Worm (Caenorhabditis elegans) whole organism, L1 larva: ENCODE results near the gene nifk-1.
A peak's percentile ranks its signal among the peaks of the same experiment; 100 is the strongest.

Experiments
- C04F5.9 ChIP-seq: sonication (generic microtip); optimal IDR thresholded peaks from 2 replicates; lab custom pipeline; 2016; ENCODE audit warnings: missing genetic modification characterization, missing compliant biosample characterization
- C16A3.4 ChIP-seq: fragments of 150-350 bp; optimal IDR thresholded peaks from 2 replicates; lab custom pipeline; 2014; ENCODE audit warnings: missing biosample characterization, missing genetic modification characterization
- C34B4.2 ChIP-seq: sonication (generic microtip); optimal IDR thresholded peaks from 2 replicates; lab custom pipeline; 2017; ENCODE audit warnings: mild to moderate bottlenecking, missing genetic modification characterization, missing compliant biosample characterization
- F16B12.6 ChIP-seq: fragments of 150-350 bp; optimal IDR thresholded peaks from 2 replicates; lab custom pipeline; 2014; ENCODE audit warnings: missing biosample characterization, missing genetic modification characterization
- ceh-63 ChIP-seq: fragments of 200-800 bp; sonication (Bioruptor generic); optimal IDR thresholded peaks from 2 replicates; lab custom pipeline; 2018; ENCODE audit warnings: mild to moderate bottlenecking, missing genetic modification characterization, missing compliant biosample characterization
- ceh-88 ChIP-seq: fragments of 200-800 bp; sonication (Bioruptor generic); IDR thresholded peaks from 2 replicates; pipeline ENCODE4 v1.3.6; 2022; ENCODE audit warnings: missing genetic modification characterization, missing compliant biosample characterization
- ces-1 ChIP-seq: fragments of 150-350 bp; optimal IDR thresholded peaks from 2 replicates; lab custom pipeline; 2014; ENCODE audit warnings: missing biosample characterization, missing genetic modification reagents, missing genetic modification characterization
- dsc-1 ChIP-seq: sonication (generic microtip); optimal IDR thresholded peaks from 2 replicates; lab custom pipeline; 2016; ENCODE audit warnings: mild to moderate bottlenecking, missing genetic modification characterization, missing compliant biosample characterization
- efl-1 ChIP-seq, 4 experiments: fragments of 150-350 bp; optimal IDR thresholded peaks in 3 of 4; peaks in 1 of 4; 1 replicate in 1 of 4; 2 replicates in 3 of 4; lab custom pipeline; 2014; ENCODE audit warnings: missing biosample characterization in 2 of 4, missing genetic modification characterization in 2 of 4, missing genetic modification reagents in 2 of 4
- egl-13 ChIP-seq: sonication (generic microtip); optimal IDR thresholded peaks from 2 replicates; lab custom pipeline; 2016; ENCODE audit warnings: missing genotype, missing genetic modification reagents, missing genetic modification characterization, missing compliant biosample characterization
- elt-2 ChIP-seq: sonication (generic microtip); optimal IDR thresholded peaks from 2 replicates; lab custom pipeline; 2016; ENCODE audit warnings: missing genetic modification characterization, mild to moderate bottlenecking, inconsistent platforms, missing compliant biosample characterization, missing genetic modification reagents
- fkh-4 ChIP-seq: sonication (generic microtip); optimal IDR thresholded peaks from 2 replicates; lab custom pipeline; 2016; ENCODE audit warnings: missing compliant biosample characterization, missing genetic modification characterization, borderline replicate concordance
- fkh-8 ChIP-seq: sonication (generic microtip); optimal IDR thresholded peaks from 2 replicates; lab custom pipeline; 2016; ENCODE audit warnings: mild to moderate bottlenecking, missing genetic modification characterization, missing compliant biosample characterization
- hlh-4 ChIP-seq: sonication (generic microtip); optimal IDR thresholded peaks from 2 replicates; lab custom pipeline; 2016; ENCODE audit warnings: mild to moderate bottlenecking, missing genetic modification characterization, missing compliant biosample characterization
- jun-1 ChIP-seq: fragments of 150-350 bp; optimal IDR thresholded peaks from 2 replicates; lab custom pipeline; 2014; ENCODE audit warnings: missing biosample characterization, missing genetic modification reagents, missing genetic modification characterization
- lin-13 ChIP-seq: fragments of 150-350 bp; optimal IDR thresholded peaks from 2 replicates; lab custom pipeline; 2014; ENCODE audit warnings: missing biosample characterization, missing genetic modification reagents, missing genetic modification characterization
- lin-14 ChIP-seq: fragments of 200-800 bp; sonication (Bioruptor generic); optimal IDR thresholded peaks from 2 replicates; lab custom pipeline; 2018; ENCODE audit warnings: mild to moderate bottlenecking, missing genetic modification characterization, moderate library complexity, missing compliant biosample characterization
- lin-35 ChIP-seq, 2 experiments: fragments of 150-350 bp; optimal IDR thresholded peaks; 2 replicates each; lab custom pipeline; 2014; ENCODE audit warnings: missing biosample characterization in 2 of 2, missing genetic modification characterization in 2 of 2, missing genetic modification reagents in 2 of 2
- lin-39 ChIP-seq: fragments of 150-350 bp; optimal IDR thresholded peaks from 2 replicates; lab custom pipeline; 2014; ENCODE audit warnings: missing biosample characterization, missing genetic modification reagents, missing genetic modification characterization
- lir-3 ChIP-seq: sonication (generic microtip); optimal IDR thresholded peaks from 2 replicates; lab custom pipeline; 2016; ENCODE audit warnings: mild to moderate bottlenecking, missing genetic modification characterization, moderate library complexity, missing compliant biosample characterization; ENCODE audit not compliant: poor library complexity
- mab-9 ChIP-seq: fragments of 200-800 bp; sonication (Bioruptor generic); IDR thresholded peaks from 2 replicates; pipeline ENCODE4 v1.3.6; 2022; ENCODE audit warnings: missing genetic modification reagents, missing genetic modification characterization, missing compliant biosample characterization
- mdl-1 ChIP-seq, 2 experiments: fragments of 150-350 bp; optimal IDR thresholded peaks; 2 replicates each; lab custom pipeline; 2014 to 2017; ENCODE audit warnings: missing biosample characterization in 2 of 2, missing genetic modification characterization in 2 of 2, inconsistent platforms in 1 of 2
- mef-2 ChIP-seq: fragments of 150-350 bp; optimal IDR thresholded peaks from 2 replicates; lab custom pipeline; 2014; ENCODE audit warnings: missing biosample characterization, missing genetic modification characterization
- nhr-11 ChIP-seq: fragments of 150-350 bp; optimal IDR thresholded peaks from 2 replicates; lab custom pipeline; 2014; ENCODE audit warnings: missing biosample characterization, missing genetic modification characterization
- nhr-12 ChIP-seq: sonication (generic microtip); optimal IDR thresholded peaks from 2 replicates; lab custom pipeline; 2017; ENCODE audit warnings: missing biosample characterization, missing genetic modification characterization
- nhr-20 ChIP-seq: sonication (generic microtip); optimal IDR thresholded peaks from 2 replicates; lab custom pipeline; 2016; ENCODE audit warnings: mild to moderate bottlenecking, missing genetic modification characterization, missing compliant biosample characterization
- nhr-237 ChIP-seq: fragments of 150-350 bp; optimal IDR thresholded peaks from 2 replicates; lab custom pipeline; 2014; ENCODE audit warnings: missing biosample characterization, missing genetic modification characterization
- nhr-28 ChIP-seq: fragments of 150-350 bp; optimal IDR thresholded peaks from 2 replicates; lab custom pipeline; 2014; ENCODE audit warnings: missing biosample characterization, missing genetic modification characterization
- nhr-47 ChIP-seq: sonication (generic microtip); optimal IDR thresholded peaks from 2 replicates; lab custom pipeline; 2016; ENCODE audit warnings: mild to moderate bottlenecking, missing genetic modification characterization, moderate library complexity, missing compliant biosample characterization
- nhr-90 ChIP-seq: sonication (generic microtip); optimal IDR thresholded peaks from 2 replicates; lab custom pipeline; 2016; ENCODE audit warnings: mild to moderate bottlenecking, missing genetic modification characterization, missing compliant biosample characterization; ENCODE audit not compliant: poor library complexity
- pag-3 ChIP-seq: sonication (generic microtip); optimal IDR thresholded peaks from 2 replicates; lab custom pipeline; 2017; ENCODE audit warnings: missing genetic modification characterization, mild to moderate bottlenecking, missing compliant biosample characterization, antibody characterized with exemption, borderline replicate concordance; ENCODE audit not compliant: insufficient read depth
- pax-3 ChIP-seq: fragments of 200-800 bp; sonication (Bioruptor generic); optimal IDR thresholded peaks from 2 replicates; lab custom pipeline; 2018; ENCODE audit warnings: mild to moderate bottlenecking, missing genetic modification characterization, moderate library complexity, missing compliant biosample characterization
- pqm-1 ChIP-seq: sonication (generic microtip); optimal IDR thresholded peaks from 3 replicates; lab custom pipeline; 2017; ENCODE audit warnings: missing biosample characterization, missing genetic modification characterization
- rnt-1 ChIP-seq: sonication (generic microtip); optimal IDR thresholded peaks from 2 replicates; lab custom pipeline; 2016; ENCODE audit warnings: mild to moderate bottlenecking, missing genetic modification characterization, moderate library complexity, missing compliant biosample characterization
- skn-1 ChIP-seq: fragments of 150-350 bp; optimal IDR thresholded peaks from 2 replicates; lab custom pipeline; 2014; ENCODE audit warnings: missing biosample characterization, missing genetic modification characterization
- snpc-4 ChIP-seq: fragments of 150-350 bp; optimal IDR thresholded peaks from 2 replicates; lab custom pipeline; 2014; ENCODE audit warnings: missing biosample characterization, missing genetic modification characterization
- snu-23 ChIP-seq: sonication (generic microtip); optimal IDR thresholded peaks from 2 replicates; lab custom pipeline; 2016; ENCODE audit warnings: missing genetic modification characterization, missing compliant biosample characterization
- sox-4 ChIP-seq: sonication (generic microtip); optimal IDR thresholded peaks from 2 replicates; lab custom pipeline; 2016; ENCODE audit warnings: missing genetic modification characterization, missing compliant biosample characterization
- sup-37 ChIP-seq: fragments of 200-800 bp; sonication (Bioruptor generic); optimal IDR thresholded peaks from 2 replicates; lab custom pipeline; 2018; ENCODE audit warnings: mild to moderate bottlenecking, missing genetic modification characterization, missing compliant biosample characterization
- unc-62 ChIP-seq: fragments of 150-350 bp; optimal IDR thresholded peaks from 2 replicates; lab custom pipeline; 2014; ENCODE audit warnings: missing biosample characterization, missing genetic modification reagents, missing genetic modification characterization
- unc-98 ChIP-seq: fragments of 200-800 bp; sonication (Bioruptor generic); IDR thresholded peaks from 2 replicates; pipeline ENCODE4 v1.3.6; 2022; ENCODE audit warnings: missing genetic modification characterization, missing compliant biosample characterization
- zip-4 ChIP-seq: fragments of 200-800 bp; sonication (Bioruptor generic); optimal IDR thresholded peaks from 2 replicates; lab custom pipeline; 2018; ENCODE audit warnings: mild to moderate bottlenecking, missing genetic modification characterization, moderate library complexity, missing compliant biosample characterization

nifk-1 gene

ce11 chrIII:4671949-4672348 lies 21.2 kb downstream of the nifk-1 start, which contains the start of gene srg-13:
Gene srg-13 (plus strand): TSS chrIII:4672249.
- TF ChIP-seq snu-23 (GFP tag; lab: Kevin White, UChicago) (no peak), pax-3 (tag; lab: Kevin White, UChicago) (no peak), nhr-20 (tag; lab: Kevin White, UChicago) (no peak), C16A3.4 (no peak), nhr-28 (tag; lab: Kevin White, UChicago) (no peak), nhr-12 (tag; lab: Kevin White, UChicago) (no peak), fkh-8 (tag; lab: Kevin White, UChicago) (no peak), fkh-4 (tag; lab: Kevin White, UChicago) (no peak), ces-1 (GFP tag; lab: Kevin White, UChicago) (no peak), dsc-1 (tag; lab: Kevin White, UChicago) (no peak), lir-3 (tag; lab: Kevin White, UChicago) (no peak)

ce11 chrIII:4671491-4671890 lies 21.6 kb downstream of the nifk-1 start, which contains the start of gene T23F11.11:
Gene T23F11.11 (minus strand): TSS chrIII:4671591.
- TF ChIP-seq nhr-90 (tag; lab: Kevin White, UChicago), result no peak
- no peak for TF ChIP-seq nhr-11
- TF ChIP-seq C34B4.2 (tag; lab: Kevin White, UChicago), result no peak
- TF ChIP-seq zip-4 (GFP tag; lab: Kevin White, UChicago), result no peak
- no peak for TF ChIP-seq lin-13 (GFP tag; lab: Kevin White, UChicago)
- TF ChIP-seq C04F5.9 (tag; lab: Kevin White, UChicago), result no peak
- no peak for TF ChIP-seq jun-1 (tag; lab: Kevin White, UChicago)
- TF ChIP-seq nhr-47, result no peak
- TF ChIP-seq snpc-4, result no peak
- TF ChIP-seq nhr-237 (tag; lab: Kevin White, UChicago), result no peak
- TF ChIP-seq sup-37, result no peak
- no peak for TF ChIP-seq unc-98 (GFP tag; lab: Robert Waterston, UW)
- no peak for TF ChIP-seq skn-1 (tag; lab: Kevin White, UChicago)
- TF ChIP-seq ceh-88 (GFP tag; lab: Robert Waterston, UW), result no peak
- no peak for TF ChIP-seq lir-3 (tag; lab: Kevin White, UChicago)
- TF ChIP-seq unc-62 (GFP tag; lab: Kevin White, UChicago), result no peak
- no peak for TF ChIP-seq egl-13 (tag; lab: Kevin White, UChicago)

- peak; percentile 46 for TF ChIP-seq elt-2 (tag; lab: Kevin White, UChicago)
- peak in 1 of 2 experiments; percentile 20 for TF ChIP-seq lin-35 (GFP tag; optimal IDR thresholded peaks at IDR 0.05; lab: Kevin White, UChicago)
- TF ChIP-seq pqm-1, result peak; percentile 25
- no peak for TF ChIP-seq hlh-4 (tag; lab: Kevin White, UChicago)
- TF ChIP-seq ceh-63 (GFP tag; lab: Kevin White, UChicago), result no peak
- no peak for TF ChIP-seq F16B12.6 (tag; lab: Kevin White, UChicago)
- no peak for TF ChIP-seq nhr-237 (tag; lab: Kevin White, UChicago)
- TF ChIP-seq mef-2 (tag; lab: Kevin White, UChicago), result no peak
- TF ChIP-seq fkh-4 (tag; lab: Kevin White, UChicago), result no peak
- TF ChIP-seq pag-3, result no peak
- no peak for TF ChIP-seq efl-1 (optimal IDR thresholded peaks at IDR 0.05; lab: Kevin White, UChicago)
- TF ChIP-seq efl-1 (GFP tag; optimal IDR thresholded peaks at IDR 0.05 in 1 of 2; lab: Kevin White, UChicago), result peak in 1 of 2 experiments; percentile 59
- peak; percentile 3 for TF ChIP-seq lin-14
- TF ChIP-seq nhr-12 (tag; lab: Kevin White, UChicago), result no peak
- TF ChIP-seq rnt-1 (tag; lab: Kevin White, UChicago), result no peak
- TF ChIP-seq lin-39, result no peak
- TF ChIP-seq sox-4, result no peak
- no peak for TF ChIP-seq mdl-1 (tag; optimal IDR thresholded peaks at IDR 0.05; lab: Kevin White, UChicago)
- TF ChIP-seq mab-9, result no peak
These were observed 25.0 kb downstream of the nifk-1 start for ce11 chrIII:4668073-4668472.
